Fruit fly (Drosophila melanogaster) whole organism, embryonic: ENCODE data around the gene Bet3.

Experiments
- CG10959 ChIP-seq: fragments of 200-800 bp; sonication (Bioruptor generic); IDR thresholded peaks from 2 replicates; pipeline ENCODE4 v1.3.6; 2022; ENCODE audit warnings: missing biosample characterization, missing genetic modification characterization
- CG12071 ChIP-seq: fragments of 200-800 bp; sonication (Bioruptor generic); optimal IDR thresholded peaks from 3 replicates; lab custom pipeline; 2018; ENCODE audit warnings: missing biosample characterization, mild to moderate bottlenecking, missing genetic modification characterization
- CG12299 ChIP-seq: fragments of 200-800 bp; sonication (Bioruptor generic); optimal IDR thresholded peaks from 2 replicates; lab custom pipeline; 2018; ENCODE audit warnings: missing biosample characterization, mild to moderate bottlenecking, missing genetic modification characterization
- CG14710 ChIP-seq: fragments of 200-800 bp; sonication (Bioruptor generic); optimal IDR thresholded peaks from 3 replicates; lab custom pipeline; 2019; ENCODE audit warnings: missing biosample characterization, mild to moderate bottlenecking, missing genetic modification characterization, moderate library complexity
- CG14860 ChIP-seq: fragments of 200-800 bp; sonication (Bioruptor generic); IDR thresholded peaks from 3 replicates; pipeline ENCODE4 v1.3.6; 2022; ENCODE audit warnings: missing biosample characterization, missing genetic modification characterization; ENCODE audit not compliant: partially characterized antibody
- CG15696 ChIP-seq: fragments of 200-800 bp; sonication (Bioruptor generic); optimal IDR thresholded peaks from 2 replicates; lab custom pipeline; 2019; ENCODE audit warnings: missing biosample characterization, mild to moderate bottlenecking, missing genetic modification characterization, moderate library complexity
- CG17612 ChIP-seq: fragments of 200-800 bp; sonication (Bioruptor generic); IDR thresholded peaks from 2 replicates; pipeline ENCODE4 v1.3.6; 2022; ENCODE audit warnings: missing biosample characterization, missing genetic modification characterization
- CG1792 ChIP-seq: fragments of 200-800 bp; sonication (Bioruptor generic); optimal IDR thresholded peaks from 2 replicates; lab custom pipeline; 2016; ENCODE audit warnings: missing biosample characterization, missing genetic modification characterization
- CG30020 ChIP-seq: fragments of 200-800 bp; optimal IDR thresholded peaks from 2 replicates; lab custom pipeline; 2019; ENCODE audit warnings: missing biosample characterization, mild to moderate bottlenecking, missing genetic modification characterization, moderate library complexity
- CG33557 ChIP-seq: fragments of 200-800 bp; sonication (Bioruptor generic); optimal IDR thresholded peaks from 2 replicates; lab custom pipeline; 2019; ENCODE audit warnings: missing biosample characterization, mild to moderate bottlenecking, missing genetic modification characterization, moderate library complexity
- CG3995 ChIP-seq: fragments of 200-800 bp; sonication (Bioruptor generic); optimal IDR thresholded peaks from 3 replicates; lab custom pipeline; 2016; ENCODE audit warnings: missing biosample characterization, missing genetic modification characterization
- CG8924 ChIP-seq: fragments of 200-800 bp; optimal IDR thresholded peaks from 3 replicates; lab custom pipeline; 2019; ENCODE audit warnings: missing biosample characterization, mild to moderate bottlenecking, missing genetic modification characterization, moderate library complexity
- CG9609 ChIP-seq: fragments of 200-800 bp; sonication (Bioruptor generic); optimal IDR thresholded peaks from 3 replicates; lab custom pipeline; 2016; ENCODE audit warnings: missing biosample characterization, missing genetic modification characterization
- Chrac-16 ChIP-seq: fragments of 200-800 bp; sonication (Bioruptor generic); optimal IDR thresholded peaks from 3 replicates; lab custom pipeline; 2016; ENCODE audit warnings: missing biosample characterization, missing genetic modification characterization
- Fer1 ChIP-seq: fragments of 200-800 bp; sonication (Bioruptor generic); optimal IDR thresholded peaks from 2 replicates; lab custom pipeline; 2017; ENCODE audit warnings: missing biosample characterization, mild to moderate bottlenecking, missing genetic modification characterization
- HLHmδ ChIP-seq: fragments of 200-800 bp; sonication (Bioruptor generic); optimal IDR thresholded peaks from 2 replicates; lab custom pipeline; 2018; ENCODE audit warnings: missing biosample characterization, mild to moderate bottlenecking, missing genetic modification characterization, moderate library complexity
- HmgD ChIP-seq: fragments of 200-800 bp; sonication (Bioruptor generic); optimal IDR thresholded peaks from 3 replicates; lab custom pipeline; 2016; ENCODE audit warnings: missing biosample characterization, missing genetic modification characterization
- Hr3 ChIP-seq: fragments of 200-800 bp; sonication (Bioruptor generic); optimal IDR thresholded peaks from 3 replicates; lab custom pipeline; 2016; ENCODE audit warnings: missing biosample characterization, missing genetic modification characterization
- Myb ChIP-seq: fragments of 200-800 bp; sonication (Bioruptor generic); optimal IDR thresholded peaks from 2 replicates; lab custom pipeline; 2016; ENCODE audit warnings: missing biosample characterization, missing genetic modification characterization
- NC2β ChIP-seq: fragments of 200-800 bp; sonication (Bioruptor generic); optimal IDR thresholded peaks from 2 replicates; lab custom pipeline; 2016; ENCODE audit warnings: missing biosample characterization, missing genetic modification characterization
- Neu2 ChIP-seq: fragments of 200-800 bp; sonication (Bioruptor generic); optimal IDR thresholded peaks from 3 replicates; lab custom pipeline; 2016; ENCODE audit warnings: missing biosample characterization, missing genetic modification characterization, borderline replicate concordance
- Nf-YB ChIP-seq: fragments of 200-800 bp; sonication (Bioruptor generic); optimal IDR thresholded peaks from 3 replicates; lab custom pipeline; 2019; ENCODE audit warnings: missing biosample characterization, mild to moderate bottlenecking, missing genetic modification characterization, moderate library complexity
- Ravus ChIP-seq: fragments of 200-800 bp; sonication (Bioruptor generic); IDR thresholded peaks from 2 replicates; pipeline ENCODE4 v1.3.6; 2022; ENCODE audit warnings: missing biosample characterization, missing genetic modification characterization
- Vsx1 ChIP-seq: fragments of 200-800 bp; sonication (Bioruptor generic); optimal IDR thresholded peaks from 2 replicates; lab custom pipeline; 2017; ENCODE audit warnings: missing biosample characterization, mild to moderate bottlenecking, missing genetic modification characterization, missing genetic modification reagents
- Xbp1 ChIP-seq: fragments of 200-800 bp; sonication (Bioruptor generic); optimal IDR thresholded peaks from 3 replicates; lab custom pipeline; 2016; ENCODE audit warnings: missing biosample characterization, mild to moderate bottlenecking, missing genetic modification characterization
- bab2 ChIP-seq: fragments of 200-800 bp; sonication (Bioruptor generic); optimal IDR thresholded peaks from 2 replicates; lab custom pipeline; 2016; ENCODE audit warnings: missing biosample characterization, missing genetic modification characterization
- cg ChIP-seq: fragments of 200-800 bp; sonication (Bioruptor generic); optimal IDR thresholded peaks from 3 replicates; lab custom pipeline; 2019; ENCODE audit warnings: missing biosample characterization, mild to moderate bottlenecking, missing genetic modification characterization, moderate library complexity
- dmrt99B ChIP-seq: fragments of 200-800 bp; sonication (Bioruptor generic); optimal IDR thresholded peaks from 2 replicates; lab custom pipeline; 2018; ENCODE audit warnings: missing biosample characterization, mild to moderate bottlenecking, missing genetic modification characterization, moderate library complexity
- dysf ChIP-seq: fragments of 200-800 bp; sonication (Bioruptor generic); IDR thresholded peaks from 3 replicates; pipeline ENCODE4 v1.3.6; 2022; ENCODE audit warnings: missing biosample characterization, missing genetic modification characterization
- esg ChIP-seq: fragments of 200-800 bp; sonication (Bioruptor generic); conservative IDR thresholded peaks from 2 replicates; pipeline ENCODE4 v1.3.6; 2022; ENCODE audit warnings: missing biosample characterization, missing genetic modification characterization
- fu2 ChIP-seq: fragments of 200-800 bp; sonication (Bioruptor generic); optimal IDR thresholded peaks from 2 replicates; lab custom pipeline; 2016; ENCODE audit warnings: missing biosample characterization, missing genetic modification characterization
- gsb-n ChIP-seq: fragments of 200-800 bp; sonication (Bioruptor generic); optimal IDR thresholded peaks from 3 replicates; lab custom pipeline; 2018; ENCODE audit warnings: missing biosample characterization, mild to moderate bottlenecking, missing genetic modification characterization
- gt ChIP-seq: fragments of 200-800 bp; sonication (Bioruptor generic); IDR thresholded peaks from 2 replicates; pipeline ENCODE4 v1.3.6; 2022; ENCODE audit warnings: missing biosample characterization, missing genetic modification characterization
- ind ChIP-seq: fragments of 200-800 bp; sonication (Bioruptor generic); optimal IDR thresholded peaks from 3 replicates; lab custom pipeline; 2016; ENCODE audit warnings: missing biosample characterization, missing genetic modification characterization
- jigr1 ChIP-seq: fragments of 200-800 bp; sonication (Bioruptor generic); IDR thresholded peaks from 3 replicates; pipeline ENCODE4 v1.3.6; 2022; ENCODE audit warnings: missing biosample characterization, missing genetic modification characterization
- jumu ChIP-seq: fragments of 200-800 bp; sonication (Bioruptor generic); optimal IDR thresholded peaks from 3 replicates; lab custom pipeline; 2016; ENCODE audit warnings: missing biosample characterization, missing genetic modification characterization
- lilli ChIP-seq: fragments of 200-800 bp; sonication (Bioruptor generic); optimal IDR thresholded peaks from 3 replicates; lab custom pipeline; 2016; ENCODE audit warnings: missing biosample characterization, missing genetic modification characterization
- lmd ChIP-seq: fragments of 200-800 bp; sonication (Bioruptor generic); IDR thresholded peaks from 2 replicates; pipeline ENCODE4 v1.3.6; 2022; ENCODE audit warnings: missing biosample characterization, missing genetic modification characterization
- mirr ChIP-seq: fragments of 200-800 bp; sonication (Bioruptor generic); optimal IDR thresholded peaks from 3 replicates; lab custom pipeline; 2018; ENCODE audit warnings: missing biosample characterization, mild to moderate bottlenecking, missing genetic modification characterization
- nom ChIP-seq: fragments of 200-800 bp; sonication (Bioruptor generic); optimal IDR thresholded peaks from 2 replicates; lab custom pipeline; 2017; ENCODE audit warnings: missing biosample characterization, missing genetic modification characterization, mild to moderate bottlenecking, moderate library complexity, missing genetic modification reagents
- p53 ChIP-seq: fragments of 200-800 bp; sonication (Bioruptor generic); optimal IDR thresholded peaks from 2 replicates; lab custom pipeline; 2016; ENCODE audit warnings: missing biosample characterization, missing genetic modification characterization
- pan ChIP-seq, 4 experiments: fragments of >200 bp in 3 of 4; fragments of 200-800 bp in 1 of 4; sonication (Bioruptor generic) in 1 of 4; optimal IDR thresholded peaks in 3 of 4; IDR thresholded peaks in 1 of 4; 2 replicates each; pipeline versions ENCODE4 v1.3.6 to Lab custom; 2017 to 2022; ENCODE audit warnings: missing biosample characterization in 2 of 4, missing genetic modification characterization in 2 of 4, mixed read lengths in 1 of 4
- row ChIP-seq: fragments of 200-800 bp; sonication (Bioruptor generic); IDR thresholded peaks from 3 replicates; pipeline ENCODE4 v1.3.6; 2022; ENCODE audit warnings: missing biosample characterization, missing genetic modification characterization
- schlank ChIP-seq: fragments of 200-800 bp; sonication (Bioruptor generic); optimal IDR thresholded peaks from 2 replicates; lab custom pipeline; 2018; ENCODE audit warnings: missing biosample characterization, mild to moderate bottlenecking, missing genetic modification characterization
- sqz ChIP-seq: fragments of 200-800 bp; sonication (Bioruptor generic); optimal IDR thresholded peaks from 3 replicates; lab custom pipeline; 2018; ENCODE audit warnings: missing biosample characterization, mild to moderate bottlenecking, missing genetic modification characterization
- tll ChIP-seq, 2 experiments: fragments of 200-800 bp in 1 of 2; fragments of >200 bp in 1 of 2; sonication (Bioruptor generic) in 1 of 2; optimal IDR thresholded peaks; 2 replicates each; lab custom pipeline; 2017 to 2019; ENCODE audit warnings: missing biosample characterization in 2 of 2, missing genetic modification characterization in 2 of 2, mild to moderate bottlenecking in 1 of 2, moderate library complexity in 1 of 2
- tna ChIP-seq: fragments of 200-800 bp; sonication (Bioruptor generic); IDR thresholded peaks from 2 replicates; pipeline ENCODE4 v1.3.6; 2022; ENCODE audit warnings: missing biosample characterization, missing genetic modification characterization; ENCODE audit not compliant: partially characterized antibody
- usp ChIP-seq: fragments of >200 bp; optimal IDR thresholded peaks from 2 replicates; lab custom pipeline; 2017; ENCODE audit warnings: missing biosample characterization, missing genetic modification characterization

The Bet3 gene

DNA sequence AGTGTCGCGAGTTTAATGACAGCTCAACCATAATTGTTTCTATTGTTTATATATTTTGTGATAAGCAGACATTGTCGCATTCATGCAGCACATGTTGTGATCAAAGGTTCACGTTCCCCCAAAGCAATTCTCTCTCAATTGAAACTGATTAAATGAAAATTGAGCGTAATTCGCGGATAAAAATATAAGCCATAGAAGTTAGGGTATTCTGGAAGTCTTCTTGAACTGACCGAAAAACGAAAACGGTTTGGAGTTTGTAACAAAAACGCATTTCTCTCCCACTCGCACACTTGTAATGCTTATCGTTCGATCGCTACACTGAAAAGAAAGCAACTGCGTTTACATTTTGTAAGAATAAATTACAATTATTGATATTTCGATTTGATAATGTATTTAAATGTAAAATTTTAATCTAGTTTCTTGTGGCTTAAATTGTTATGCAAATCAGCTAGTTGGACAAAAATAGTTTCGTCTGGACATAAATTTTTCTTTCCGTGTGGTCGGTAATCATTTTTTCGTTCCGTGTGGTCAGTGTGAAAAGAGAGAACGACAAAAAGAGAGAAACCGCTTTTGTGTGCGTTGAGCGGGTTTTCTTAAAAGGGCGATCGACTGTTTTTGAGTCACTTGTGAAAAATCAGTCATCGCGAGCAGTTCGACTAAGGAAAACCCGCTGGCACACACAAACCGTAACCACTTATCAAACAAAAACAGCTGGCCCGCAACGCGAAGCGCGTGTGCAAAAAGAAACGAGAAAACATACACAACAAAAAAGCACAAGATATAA is 19.2 kb downstream of the Bet3 start, which contains the start of gene aay (continued):
- TF ChIP-seq CG12299 (peak; percentile 99), tll (GFP tag; optimal IDR thresholded peaks at IDR 0.05; lab: Kevin White, UChicago) (peak; percentile 19 to 83), CG8924 (tag; lab: Kevin White, UChicago) (peak; percentile 100), sqz (peak; percentile 98), gsb-n (tag; lab: Kevin White, UChicago) (peak; percentile 100), dysf (GFP tag; lab: Robert Waterston, UW) (peak; percentile 99), CG17612 (GFP tag; lab: Robert Waterston, UW) (peak; percentile 95), CG14710 (tag; lab: Kevin White, UChicago) (peak; percentile 98), Chrac-16 (GFP tag; lab: Kevin White, UChicago) (peak; percentile 99), esg (GFP tag; lab: Robert Waterston, UW) (peak; percentile 98), dmrt99B (peak; percentile 100), CG15696 (tag; lab: Kevin White, UChicago) (peak; percentile 99), CG1792 (GFP tag; lab: Kevin White, UChicago) (peak; percentile 97), HmgD (GFP tag; lab: Kevin White, UChicago) (peak; percentile 76), CG30020 (tag; lab: Kevin White, UChicago) (peak; percentile 89), NC2β (peak; percentile 96), gt (peak; percentile 96), lmd (GFP tag; lab: Robert Waterston, UW) (peak; percentile 98), fu2 (GFP tag; lab: Kevin White, UChicago) (peak; percentile 96), CG9609 (peak; percentile 97), Neu2 (GFP tag; lab: Kevin White, UChicago) (peak; percentile 93), Ravus (peak; percentile 96), p53 (peak; percentile 47), Xbp1 (GFP tag; lab: Kevin White, UChicago) (peak; percentile 99), CG12071 (GFP tag; lab: Kevin White, UChicago) (peak; percentile 98), usp (GFP tag; lab: Kevin White, UChicago) (no peak), jigr1 (GFP tag; lab: Robert Waterston, UW) (peak; percentile 95), Fer1 (peak; percentile 99), tna (GFP tag; lab: Robert Waterston, UW) (no peak), Nf-YB (GFP tag; lab: Kevin White, UChicago) (peak; percentile 92), CG33557 (GFP tag; lab: Kevin White, UChicago) (peak; percentile 98), nom (GFP tag; lab: Kevin White, UChicago) (peak; percentile 94), schlank (tag; lab: Kevin White, UChicago) (peak; percentile 93), ind (GFP tag; lab: Kevin White, UChicago) (peak; percentile 99), CG10959 (GFP tag; lab: Robert Waterston, UW) (peak; percentile 98), mirr (GFP tag; lab: Kevin White, UChicago) (peak; percentile 90), row (GFP tag; lab: Robert Waterston, UW) (peak; percentile 99), HLHmδ (GFP tag; lab: Kevin White, UChicago) (no peak), pan (optimal IDR thresholded peaks at IDR 0.05; lab: Kevin White, UChicago) (no peak), pan (GFP tag; optimal IDR thresholded peaks at IDR 0.05 in 1 of 2, IDR thresholded peaks at IDR 0.05 in 1 of 2) (peak in 1 of 2 experiments; percentile 98), Hr3 (GFP tag; lab: Kevin White, UChicago) (peak; percentile 99), bab2 (GFP tag; lab: Kevin White, UChicago) (peak; percentile 99), cg (GFP tag; lab: Kevin White, UChicago) (peak; percentile 84), jumu (GFP tag; lab: Kevin White, UChicago) (peak; percentile 96), Vsx1 (GFP tag; lab: Kevin White, UChicago) (peak; percentile 97), CG3995 (peak; percentile 82), Myb (GFP tag; lab: Kevin White, UChicago) (peak; percentile 86), lilli (GFP tag; lab: Kevin White, UChicago) (peak; percentile 99), CG14860 (GFP tag; lab: Robert Waterston, UW) (no peak)
